Fruit fly (Drosophila melanogaster): ENCODE data around the gene CG34435.

Gene CG34435

DNA sequence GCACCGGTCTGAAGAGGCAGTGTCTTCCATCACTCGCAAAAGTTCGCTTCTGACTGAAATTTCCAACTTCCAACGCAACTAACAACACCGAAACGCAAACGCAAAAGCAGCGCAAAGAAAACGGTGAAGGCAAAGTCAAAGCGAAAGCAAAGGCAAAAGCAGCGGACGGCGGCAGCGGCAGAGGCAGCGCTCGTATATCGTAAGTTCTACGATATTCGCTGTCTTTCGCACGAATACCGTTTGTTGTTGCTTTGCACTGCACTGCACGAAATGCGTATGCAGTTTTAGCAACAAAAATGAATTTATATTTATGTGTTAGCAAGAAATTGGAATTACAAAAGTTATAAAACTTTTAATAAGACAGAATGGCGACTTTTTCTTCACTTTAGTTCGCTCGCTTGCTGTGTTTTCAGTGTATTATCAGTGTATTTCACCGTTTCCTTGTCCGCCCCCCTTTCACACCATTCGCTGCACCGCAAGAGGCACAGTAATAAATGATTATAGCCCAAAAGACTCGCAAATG is 34.2 kb upstream of the CG34435 start, which contains the start of gene OtopLa:
OtopLa (minus strand) TSS at position 51 of the 523 bp plus-strand sequence.
- peak; percentile 9 for TF ChIP-seq vri (GFP tag; optimal IDR thresholded peaks at IDR 0.05)
- peak; percentile 65 to 77 for TF ChIP-seq ss (GFP tag; optimal IDR thresholded peaks at IDR 0.05)
- peak; percentile 73 for TF ChIP-seq CG16779 (tag; optimal IDR thresholded peaks at IDR 0.05)
- TF ChIP-seq CG6808 (GFP tag; optimal IDR thresholded peaks at IDR 0.05), result peak; percentile 62
- TF ChIP-seq net (GFP tag; optimal IDR thresholded peaks at IDR 0.05), result peak; percentile 76
- TF ChIP-seq CG11902 (GFP tag; optimal IDR thresholded peaks at IDR 0.05), result peak; percentile 29
- peak; percentile 55 for TF ChIP-seq topi (GFP tag; optimal IDR thresholded peaks at IDR 0.05)
- peak; percentile 76 for TF ChIP-seq pdm3 (GFP tag; optimal IDR thresholded peaks at IDR 0.05)
- TF ChIP-seq Hr39 (GFP tag; optimal IDR thresholded peaks at IDR 0.05), result peak; percentile 59
- peak; percentile 83 for TF ChIP-seq Eip75B (GFP tag; optimal IDR thresholded peaks at IDR 0.05)
- TF ChIP-seq Blimp-1 (GFP tag; optimal IDR thresholded peaks at IDR 0.05), result no peak
- peak; percentile 48 for TF ChIP-seq Sox102F (GFP tag; optimal IDR thresholded peaks at IDR 0.05)
- TF ChIP-seq fd85E (GFP tag; optimal IDR thresholded peaks at IDR 0.05), result no peak
- peak; percentile 57 for TF ChIP-seq cyc (GFP tag; optimal IDR thresholded peaks at IDR 0.05)
- peak; percentile 93 for TF ChIP-seq Eip78C (GFP tag)
- no peak for TF ChIP-seq Hr38 (GFP tag; optimal IDR thresholded peaks at IDR 0.05)
- TF ChIP-seq CG6163 (GFP tag; IDR thresholded peaks at IDR 0.05), result peak; percentile 90
- peak; percentile 64 for TF ChIP-seq spab (GFP tag; optimal IDR thresholded peaks at IDR 0.05)
- no peak for TF ChIP-seq CG6854 (GFP tag; optimal IDR thresholded peaks at IDR 0.05)
- peak; percentile 74 for TF ChIP-seq CG10631 (GFP tag; optimal IDR thresholded peaks at IDR 0.05)
- TF ChIP-seq CG6792 (GFP tag; optimal IDR thresholded peaks at IDR 0.05), result peak; percentile 57
- TF ChIP-seq CG9139 (GFP tag; optimal IDR thresholded peaks at IDR 0.05), result peak; percentile 52
- peak; percentile 79 for TF ChIP-seq CG3919 (GFP tag; optimal IDR thresholded peaks at IDR 0.05)
- TF ChIP-seq Gug (GFP tag; IDR thresholded peaks at IDR 0.05), result peak; percentile 82
- TF ChIP-seq CG8319 (GFP tag; optimal IDR thresholded peaks at IDR 0.05), result peak; percentile 53
- TF ChIP-seq Sox14 (GFP tag; optimal IDR thresholded peaks at IDR 0.05), result peak; percentile 58
- TF ChIP-seq CG8632 (GFP tag; optimal IDR thresholded peaks at IDR 0.05), result peak; percentile 59
- TF ChIP-seq CG6276 (GFP tag; optimal IDR thresholded peaks at IDR 0.05), result peak; percentile 71
- no peak for TF ChIP-seq fkh (GFP tag; optimal IDR thresholded peaks at IDR 0.05)
- TF ChIP-seq CG31627 (GFP tag; optimal IDR thresholded peaks at IDR 0.05), result peak; percentile 66
- TF ChIP-seq Eip93F (GFP tag; optimal IDR thresholded peaks at IDR 0.05), result no peak
- TF ChIP-seq Hr4 (GFP tag; optimal IDR thresholded peaks at IDR 0.05), result peak; percentile 87
- TF ChIP-seq acj6 (GFP tag; optimal IDR thresholded peaks at IDR 0.05), result peak; percentile 72
- peak; percentile 60 to 64 for TF ChIP-seq salr (GFP tag; optimal IDR thresholded peaks at IDR 0.05)
- TF ChIP-seq eg (GFP tag; IDR thresholded peaks at IDR 0.05), result peak; percentile 89
- peak; percentile 66 for TF ChIP-seq CG11762 (GFP tag; optimal IDR thresholded peaks at IDR 0.05; ENCODE audit: insufficient read depth)
- peak; percentile 75 for TF ChIP-seq OdsH (GFP tag; optimal IDR thresholded peaks at IDR 0.05)
- TF ChIP-seq lz (GFP tag; optimal IDR thresholded peaks at IDR 0.05), result peak; percentile 73
- TF ChIP-seq CG15336 (GFP tag; IDR thresholded peaks at IDR 0.05), result peak; percentile 88
- peak; percentile 67 for TF ChIP-seq Met (GFP tag; optimal IDR thresholded peaks at IDR 0.05)
- TF ChIP-seq achi (GFP tag; optimal IDR thresholded peaks at IDR 0.05), result peak; percentile 70
- TF ChIP-seq CG1621 (tag; optimal IDR thresholded peaks at IDR 0.05), result peak; percentile 66
- TF ChIP-seq CG10669 (GFP tag; optimal IDR thresholded peaks at IDR 0.05), result peak; percentile 66
- peak; percentile 86 for TF ChIP-seq CG8119 (GFP tag; IDR thresholded peaks at IDR 0.05)
- peak; percentile 67 for TF ChIP-seq Ets96B (tag; optimal IDR thresholded peaks at IDR 0.05)
- TF ChIP-seq dsx (GFP tag; optimal IDR thresholded peaks at IDR 0.05; ENCODE audit: poor library complexity, severe bottlenecking), result peak; percentile 69
- peak; percentile 39 for TF ChIP-seq Lpt (GFP tag; optimal IDR thresholded peaks at IDR 0.05)
- TF ChIP-seq Sox15 (GFP tag; optimal IDR thresholded peaks at IDR 0.05), result peak; percentile 19
- peak; percentile 62 for TF ChIP-seq CG4318 (GFP tag; optimal IDR thresholded peaks at IDR 0.05)
- peak; percentile 66 for TF ChIP-seq dac (GFP tag; optimal IDR thresholded peaks at IDR 0.05)
- TF ChIP-seq CG11294 (GFP tag; IDR thresholded peaks at IDR 0.05), result peak; percentile 72; the same call in 1 of the 2 replicates
